Worm (Caenorhabditis elegans) whole organism, midembryonic: ENCODE measurements around the gene nas-21.

Experiments
- T22C8.4 ChIP-seq: fragments of 200-800 bp; sonication (Bioruptor generic); IDR thresholded peaks from 2 replicates; pipeline ENCODE4 v1.3.6; 2022; ENCODE audit warnings: missing genetic modification characterization, missing compliant biosample characterization
- cog-1 ChIP-seq: sonication (generic microtip); optimal IDR thresholded peaks from 2 replicates; lab custom pipeline; 2016; ENCODE audit warnings: missing genetic modification characterization, missing compliant biosample characterization
- flt-1 ChIP-seq: fragments of 200-800 bp; sonication (Bioruptor generic); IDR thresholded peaks from 2 replicates; pipeline ENCODE4 v1.3.6; 2022; ENCODE audit warnings: missing genetic modification characterization, missing compliant biosample characterization
- klf-2 ChIP-seq: fragments of 200-800 bp; sonication (Bioruptor generic); conservative IDR thresholded peaks from 2 replicates; pipeline ENCODE4 v1.3.6; 2022; ENCODE audit warnings: missing genetic modification reagents, missing genetic modification characterization, missing compliant biosample characterization
- med-1 ChIP-seq: sonication (generic microtip); optimal IDR thresholded peaks from 2 replicates; lab custom pipeline; 2017; ENCODE audit warnings: missing genetic modification characterization, mild to moderate bottlenecking, missing compliant biosample characterization, antibody characterized with exemption, missing genetic modification reagents; ENCODE audit not compliant: insufficient read depth
- ref-1 ChIP-seq: fragments of 200-800 bp; sonication (Bioruptor generic); conservative IDR thresholded peaks from 2 replicates; pipeline ENCODE4 v1.3.6; 2022; ENCODE audit warnings: missing genetic modification reagents, missing genetic modification characterization, missing compliant biosample characterization
- ztf-23 ChIP-seq: fragments of 200-800 bp; sonication (Bioruptor generic); IDR thresholded peaks from 2 replicates; pipeline ENCODE4 v1.3.6; 2022; ENCODE audit warnings: missing genetic modification reagents, missing genetic modification characterization, missing compliant biosample characterization
- ztf-29 ChIP-seq: fragments of 200-800 bp; sonication (Bioruptor generic); IDR thresholded peaks from 2 replicates; pipeline ENCODE4 v1.3.6; 2022; ENCODE audit warnings: missing genetic modification reagents, missing genetic modification characterization, missing compliant biosample characterization

DNA sequence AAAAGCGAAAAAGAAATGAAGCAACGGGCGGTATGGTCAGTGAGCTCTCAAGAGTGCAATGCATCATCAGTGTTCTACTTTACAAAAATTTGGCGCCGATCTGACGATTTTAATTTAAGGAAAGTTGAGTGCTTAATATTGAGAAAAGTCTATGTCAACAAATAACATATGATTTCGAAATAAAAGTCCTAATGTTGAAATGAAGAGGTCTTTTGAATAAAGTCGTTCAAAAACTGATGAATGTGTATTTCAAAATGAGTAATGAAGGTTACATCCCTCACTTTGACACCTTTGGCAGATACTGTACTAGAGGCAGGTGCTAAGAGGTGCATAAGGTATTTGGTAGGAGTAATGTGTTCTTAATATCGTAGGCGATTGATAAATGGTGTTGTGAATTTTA, 25.1 kb downstream of the nas-21 start:
- no peak for TF ChIP-seq T22C8.4
- no peak for TF ChIP-seq klf-2
- TF ChIP-seq ztf-23 (GFP tag; lab: Robert Waterston, UW) = no peak
- no peak for TF ChIP-seq med-1 (GFP tag; lab: Kevin White, UChicago)
- TF ChIP-seq flt-1 = no peak
- no peak for TF ChIP-seq cog-1 (tag; lab: Kevin White, UChicago)
- no peak for TF ChIP-seq ztf-29 (GFP tag; lab: Robert Waterston, UW)
- TF ChIP-seq ref-1 = no peak
